Worm (Caenorhabditis elegans): ENCODE results near the gene trpp-6.

Gene trpp-6

ce11 chrV:9991610-9992009 lies at the start of gene trpp-6, which contains the start of gene rde-1:
trpp-6 (plus strand) TSS chrV:9991895.
rde-1 (minus strand) TSS chrV:9991642.
- TF ChIP-seq aha-1 (tag; optimal IDR thresholded peaks at IDR 0.05) (no peak), lin-13 (GFP tag; optimal IDR thresholded peaks at IDR 0.05) (no peak), lsy-2 (tag; optimal IDR thresholded peaks at IDR 0.05) (peak; percentile 6 to 13), hpl-2 (GFP tag; optimal IDR thresholded peaks at IDR 0.05) (no peak), fkh-4 (tag; optimal IDR thresholded peaks at IDR 0.05; ENCODE audit: borderline replicate concordance) (no peak), efl-1 (optimal IDR thresholded peaks at IDR 0.05) (peak in 1 of 2 experiments; percentile 45), efl-1 (GFP tag; optimal IDR thresholded peaks at IDR 0.05 in 1 of 2) (peak in 1 of 2 experiments; percentile 21), mep-1 (tag; optimal IDR thresholded peaks at IDR 0.05) (peak; percentile 35), nhr-71 (tag; optimal IDR thresholded peaks at IDR 0.05) (peak; percentile 7), swsn-7 (tag; optimal IDR thresholded peaks at IDR 0.05) (peak; percentile 4), lin-35 (GFP tag; optimal IDR thresholded peaks at IDR 0.05) (peak in 1 of 2 experiments; percentile 11), F16B12.6 (tag; optimal IDR thresholded peaks at IDR 0.05) (peak; percentile 82), nhr-237 (tag; optimal IDR thresholded peaks at IDR 0.05) (no peak), elt-2 (tag; optimal IDR thresholded peaks at IDR 0.05) (no peak), dpl-1 (GFP tag; optimal IDR thresholded peaks at IDR 0.05) (peak in 2 of 3 experiments; percentile 15 to 32), nhr-47 (tag; optimal IDR thresholded peaks at IDR 0.05) (peak; percentile 28), C34B4.2 (tag; optimal IDR thresholded peaks at IDR 0.05) (no peak), vab-15 (tag; optimal IDR thresholded peaks at IDR 0.05) (no peak), nhr-85 (tag) (no peak), rnt-1 (tag; optimal IDR thresholded peaks at IDR 0.05) (peak; percentile 20)

ce11 chrV:9943039-9943438 lies 48.7 kb upstream of the trpp-6 start, which contains the start of gene fipr-12:
fipr-12 (plus strand) TSS chrV:9943339.
- TF ChIP-seq hlh-4 (tag; optimal IDR thresholded peaks at IDR 0.05) (no peak), irx-1 (tag; optimal IDR thresholded peaks at IDR 0.05) (no peak), dpl-1 (GFP tag; optimal IDR thresholded peaks at IDR 0.05) (no peak), elt-2 (tag; optimal IDR thresholded peaks at IDR 0.05) (no peak), zip-4 (GFP tag; optimal IDR thresholded peaks at IDR 0.05) (no peak), egl-27 (tag; optimal IDR thresholded peaks at IDR 0.05) (no peak), tbx-2 (tag; optimal IDR thresholded peaks at IDR 0.05) (no peak), unc-98 (GFP tag; IDR thresholded peaks at IDR 0.05) (no peak), ceh-8 (GFP tag; optimal IDR thresholded peaks at IDR 0.05) (no peak), fkh-8 (tag; optimal IDR thresholded peaks at IDR 0.05) (no peak), ceh-90 (tag; optimal IDR thresholded peaks at IDR 0.05) (no peak), pqm-1 (tag; optimal IDR thresholded peaks at IDR 0.05) (no peak), swsn-7 (tag; optimal IDR thresholded peaks at IDR 0.05) (no peak), Y116A8C.19 (tag; optimal IDR thresholded peaks at IDR 0.05; ENCODE audit: borderline replicate concordance) (no peak), jun-1 (tag; optimal IDR thresholded peaks at IDR 0.05) (no peak), lin-14 (GFP tag; optimal IDR thresholded peaks at IDR 0.05) (no peak), xbp-1 (tag; optimal IDR thresholded peaks at IDR 0.05) (no peak), ztf-11 (tag; optimal IDR thresholded peaks at IDR 0.05) (no peak), C04F5.9 (tag; optimal IDR thresholded peaks at IDR 0.05) (no peak), fkh-4 (tag; optimal IDR thresholded peaks at IDR 0.05; ENCODE audit: borderline replicate concordance) (no peak)

ce11 chrV:9944093-9944492 lies 47.6 kb upstream of the trpp-6 start, which contains the start of gene sre-28:
sre-28 (plus strand) TSS chrV:9944393.
- TF ChIP-seq lsy-2 (tag; optimal IDR thresholded peaks at IDR 0.05) (no peak), ceh-90 (tag; optimal IDR thresholded peaks at IDR 0.05) (no peak), unc-62 (GFP tag; optimal IDR thresholded peaks at IDR 0.05) (no peak), fkh-10 (GFP tag; optimal IDR thresholded peaks at IDR 0.05) (no peak), mab-9 (GFP tag; IDR thresholded peaks at IDR 0.05) (no peak), fkh-4 (tag; optimal IDR thresholded peaks at IDR 0.05; ENCODE audit: borderline replicate concordance) (no peak), nhr-76 (tag; optimal IDR thresholded peaks at IDR 0.05) (no peak), ztf-4 (tag; optimal IDR thresholded peaks at IDR 0.05) (no peak)
